Fruit fly (Drosophila melanogaster) whole organism, pupa: Measurements from ENCODE around the gene AstCC.

ENCODE experiments used
- CG10348 ChIP-seq: fragments of 200-800 bp; sonication (Bioruptor generic); IDR thresholded peaks from 2 replicates; pipeline ENCODE4 v1.3.6; 2022; ENCODE audit warnings: missing biosample characterization, missing genetic modification characterization
- CG12605 ChIP-seq: fragments of 200-800 bp; sonication (Bioruptor generic); IDR thresholded peaks from 2 replicates; pipeline ENCODE4 v1.3.6; 2022; ENCODE audit warnings: missing biosample characterization, missing genetic modification characterization
- CG13204 ChIP-seq: fragments of 200-800 bp; sonication (Bioruptor generic); optimal IDR thresholded peaks from 2 replicates; lab custom pipeline; 2018; ENCODE audit warnings: missing biosample characterization, mild to moderate bottlenecking, missing genetic modification characterization, moderate library complexity
- CG14655 ChIP-seq: fragments of 200-800 bp; sonication (Bioruptor generic); optimal IDR thresholded peaks from 3 replicates; lab custom pipeline; 2017; ENCODE audit warnings: mild to moderate bottlenecking, missing biosample characterization, missing genetic modification reagents, missing genetic modification characterization
- CG15710 ChIP-seq: fragments of 200-800 bp; sonication (Bioruptor generic); optimal IDR thresholded peaks from 2 replicates; lab custom pipeline; 2018; ENCODE audit warnings: missing biosample characterization, mild to moderate bottlenecking, missing genetic modification characterization, moderate library complexity
- CG17806 ChIP-seq: fragments of 200-800 bp; sonication (Bioruptor generic); optimal IDR thresholded peaks from 2 replicates; lab custom pipeline; 2018; ENCODE audit warnings: missing biosample characterization, mild to moderate bottlenecking, missing genetic modification characterization, moderate library complexity
- CG32121 ChIP-seq: fragments of 200-800 bp; sonication (Bioruptor generic); IDR thresholded peaks from 2 replicates; pipeline ENCODE4 v1.3.6; 2022; ENCODE audit warnings: missing biosample characterization, missing genetic modification characterization
- CG34367 ChIP-seq: fragments of 200-800 bp; sonication (Bioruptor generic); optimal IDR thresholded peaks from 2 replicates; lab custom pipeline; 2018; ENCODE audit warnings: missing biosample characterization, mild to moderate bottlenecking, missing genetic modification characterization
- CG4496 ChIP-seq: fragments of 200-800 bp; sonication (Bioruptor generic); IDR thresholded peaks from 3 replicates; pipeline ENCODE4 v1.3.6; 2022; ENCODE audit warnings: missing biosample characterization, missing genetic modification characterization
- CG8159 ChIP-seq: fragments of 200-800 bp; sonication (Bioruptor generic); optimal IDR thresholded peaks from 3 replicates; lab custom pipeline; 2018; ENCODE audit warnings: missing biosample characterization, mild to moderate bottlenecking, missing genetic modification characterization, moderate library complexity
- CG8301 ChIP-seq: fragments of 200-800 bp; sonication (Bioruptor generic); optimal IDR thresholded peaks from 2 replicates; lab custom pipeline; 2018; ENCODE audit warnings: missing biosample characterization, mild to moderate bottlenecking, missing genetic modification characterization
- CG9948 ChIP-seq: fragments of 200-800 bp; sonication (Bioruptor generic); optimal IDR thresholded peaks from 2 replicates; lab custom pipeline; 2018; ENCODE audit warnings: missing biosample characterization, mild to moderate bottlenecking, missing genetic modification characterization, moderate library complexity
- D1 ChIP-seq: fragments of 200-800 bp; sonication (Bioruptor generic); optimal IDR thresholded peaks from 2 replicates; lab custom pipeline; 2018; ENCODE audit warnings: missing biosample characterization, mild to moderate bottlenecking, missing genetic modification characterization, moderate library complexity
- EcR ChIP-seq: fragments of 200-800 bp; sonication (Bioruptor generic); optimal IDR thresholded peaks from 3 replicates; lab custom pipeline; 2019; ENCODE audit warnings: missing biosample characterization, missing genetic modification characterization, mild to moderate bottlenecking, moderate library complexity, missing genetic modification reagents
- Ets98B ChIP-seq: fragments of 200-800 bp; sonication (Bioruptor generic); IDR thresholded peaks from 2 replicates; pipeline ENCODE4 v1.3.6; 2022; ENCODE audit warnings: missing biosample characterization, missing genetic modification characterization
- Pif1A ChIP-seq: fragments of 200-800 bp; sonication (Bioruptor generic); optimal IDR thresholded peaks from 3 replicates; lab custom pipeline; 2016; ENCODE audit warnings: missing biosample characterization, missing genetic modification characterization
- Pif1B ChIP-seq: fragments of 200-800 bp; sonication (Bioruptor generic); optimal IDR thresholded peaks from 3 replicates; lab custom pipeline; 2016; ENCODE audit warnings: missing biosample characterization, missing genetic modification characterization
- Snoo ChIP-seq: fragments of 200-800 bp; sonication (Bioruptor generic); optimal IDR thresholded peaks from 3 replicates; lab custom pipeline; 2017; ENCODE audit warnings: missing biosample characterization, mild to moderate bottlenecking, missing genetic modification characterization, inconsistent platforms
- fd96Ca ChIP-seq: fragments of 200-800 bp; sonication (Bioruptor generic); IDR thresholded peaks from 3 replicates; pipeline ENCODE4 v1.3.6; 2022; ENCODE audit warnings: missing biosample characterization, missing genetic modification characterization
- gl ChIP-seq: fragments of 200-800 bp; sonication (Bioruptor generic); optimal IDR thresholded peaks from 2 replicates; lab custom pipeline; 2018; ENCODE audit warnings: missing biosample characterization, mild to moderate bottlenecking, missing genetic modification characterization
- rn ChIP-seq: fragments of 200-800 bp; sonication (Bioruptor generic); IDR thresholded peaks from 2 replicates; pipeline ENCODE4 v1.3.6; 2022; ENCODE audit warnings: missing biosample characterization, missing genetic modification characterization

AstCC gene

DNA sequence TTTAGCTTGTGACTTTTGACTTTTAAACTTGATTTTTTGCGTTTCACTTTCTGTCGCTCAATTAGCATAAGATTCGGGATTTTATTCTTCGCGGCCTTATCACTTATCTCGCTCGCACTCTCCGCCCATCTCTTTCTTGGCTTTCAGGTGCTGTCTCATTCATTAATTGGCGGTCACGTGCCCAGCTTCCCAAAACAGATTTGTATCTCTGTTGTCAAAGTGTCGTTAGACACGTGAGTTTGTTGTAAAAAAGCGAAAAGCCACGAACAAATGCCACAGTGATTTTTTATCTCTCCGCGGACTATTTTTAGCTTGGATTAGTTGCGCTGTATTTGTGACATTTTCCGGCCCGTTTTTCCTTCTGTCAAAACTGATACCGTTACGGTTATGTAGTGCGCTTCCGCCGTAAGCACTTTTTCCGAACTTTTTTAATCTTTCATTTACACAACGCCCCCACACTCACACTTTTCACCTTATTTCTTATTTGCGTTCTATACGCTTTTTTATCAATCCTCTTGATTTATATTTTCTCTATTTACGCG lies 28.2 kb downstream of the AstCC start:
- TF ChIP-seq CG8159 (tag; lab: Kevin White, UChicago) (no peak), CG34367 (tag; lab: Kevin White, UChicago) (no peak), CG4496 (GFP tag; lab: Robert Waterston, UW) (no peak), fd96Ca (no peak), rn (GFP tag; lab: Robert Waterston, UW) (no peak), CG12605 (GFP tag; lab: Robert Waterston, UW) (no peak), CG17806 (tag; lab: Kevin White, UChicago) (no peak), CG9948 (tag; lab: Kevin White, UChicago) (no peak), Pif1A (no peak), CG14655 (GFP tag; lab: Kevin White, UChicago) (no peak), CG13204 (no peak), CG15710 (no peak), CG10348 (no peak), CG8301 (tag; lab: Kevin White, UChicago) (no peak), Ets98B (no peak), Pif1B (GFP tag; lab: Kevin White, UChicago) (no peak), CG32121 (GFP tag; lab: Robert Waterston, UW) (no peak), EcR (no peak)

DNA sequence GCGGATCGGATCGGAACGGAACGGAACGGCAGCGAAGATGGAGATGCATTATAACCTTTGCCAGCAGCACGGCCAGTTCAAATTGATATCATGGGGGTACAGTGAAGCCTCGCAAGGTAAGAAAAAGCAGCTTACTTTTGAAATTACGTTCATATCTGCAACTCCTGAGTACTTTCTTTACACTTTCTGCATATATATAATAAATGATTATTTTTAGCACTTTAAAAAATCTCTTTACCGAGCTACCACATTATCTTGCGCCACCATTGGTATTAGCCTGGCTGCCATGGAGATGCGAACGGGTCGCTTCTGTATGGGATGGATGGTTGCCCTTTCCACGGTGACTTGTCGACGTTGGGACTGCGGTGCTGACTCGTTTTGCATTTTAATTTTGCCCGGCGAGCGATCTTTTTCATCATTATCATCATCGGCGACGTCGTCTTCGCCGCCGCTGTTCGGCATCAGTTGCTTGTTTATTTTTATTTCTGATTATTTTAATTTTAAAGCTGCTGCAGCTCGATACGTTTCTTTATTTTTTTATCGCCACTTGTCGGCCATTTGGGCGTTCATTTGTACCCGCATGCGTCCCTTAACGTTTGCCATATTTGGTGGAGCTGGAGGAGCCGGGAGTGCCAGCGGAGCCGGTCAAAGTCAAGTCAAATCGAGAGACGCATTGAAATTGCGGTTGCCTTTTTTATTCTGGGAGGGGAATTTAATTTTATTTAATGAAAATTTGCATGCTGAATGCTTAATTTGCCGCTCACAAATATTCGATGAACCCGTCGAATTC lies 31.8 kb downstream of the AstCC start:
- peak; percentile 92 for TF ChIP-seq CG15710
- TF ChIP-seq CG8301 (tag; lab: Kevin White, UChicago): peak; percentile 62
- peak; percentile 78 for TF ChIP-seq CG4496 (GFP tag; lab: Robert Waterston, UW)
- peak; percentile 69 for TF ChIP-seq gl (tag; lab: Kevin White, UChicago)
- peak; percentile 75 for TF ChIP-seq CG14655 (GFP tag; lab: Kevin White, UChicago)
- TF ChIP-seq CG13204: peak; percentile 95
- peak; percentile 71 for TF ChIP-seq Ets98B
- TF ChIP-seq Pif1A: peak; percentile 78
- TF ChIP-seq D1 (tag; lab: Kevin White, UChicago): peak; percentile 25
- TF ChIP-seq CG32121 (GFP tag; lab: Robert Waterston, UW): no peak; the same call in 1 of the 2 replicates
- peak; percentile 85 for TF ChIP-seq EcR
- peak; percentile 90 for TF ChIP-seq Snoo
- TF ChIP-seq CG12605 (GFP tag; lab: Robert Waterston, UW): 0 out of 2 replicates have a peak, but pooled peaks have one; percentile 45
- TF ChIP-seq fd96Ca: peak; percentile 84
- TF ChIP-seq Pif1B (GFP tag; lab: Kevin White, UChicago): peak; percentile 91
- no peak for TF ChIP-seq CG10348
- TF ChIP-seq rn (GFP tag; lab: Robert Waterston, UW): peak; percentile 78; the same call in 1 of the 2 replicates
- peak; percentile 77 for TF ChIP-seq CG34367 (tag; lab: Kevin White, UChicago)
- TF ChIP-seq CG8159 (tag; lab: Kevin White, UChicago): peak; percentile 91
- TF ChIP-seq CG9948 (tag; lab: Kevin White, UChicago): peak; percentile 84
- peak; percentile 84 for TF ChIP-seq CG17806 (tag; lab: Kevin White, UChicago)

dm6 chr2L:11052493-11052788 lies 32.6 kb downstream of the AstCC start:
- TF ChIP-seq CG34367 (tag; lab: Kevin White, UChicago) (peak; percentile 51), CG15710 (peak; percentile 83), Snoo (no peak), CG8159 (tag; lab: Kevin White, UChicago) (peak; percentile 86), CG8301 (tag; lab: Kevin White, UChicago) (peak; percentile 27), Pif1B (GFP tag; lab: Kevin White, UChicago) (no peak), Pif1A (peak; percentile 88), gl (tag; lab: Kevin White, UChicago) (peak; percentile 32), CG14655 (GFP tag; lab: Kevin White, UChicago) (peak; percentile 53), CG10348 (no peak), CG13204 (no peak), EcR (no peak), CG4496 (GFP tag; lab: Robert Waterston, UW) (peak; percentile 17; the same call in 1 of the 3 replicates), CG12605 (GFP tag; lab: Robert Waterston, UW) (no peak), Ets98B (no peak), fd96Ca (no peak), CG32121 (GFP tag; lab: Robert Waterston, UW) (no peak), CG17806 (tag; lab: Kevin White, UChicago) (peak; percentile 82), D1 (tag; lab: Kevin White, UChicago) (peak; percentile 67), rn (GFP tag; lab: Robert Waterston, UW) (no peak), CG9948 (tag; lab: Kevin White, UChicago) (peak; percentile 80)

- TF ChIP-seq CG9948 (tag; lab: Kevin White, UChicago): peak; percentile 15
- no peak for TF ChIP-seq CG32121 (GFP tag; lab: Robert Waterston, UW)
- no peak for TF ChIP-seq D1 (tag; lab: Kevin White, UChicago)
- peak; percentile 54 for TF ChIP-seq CG15710
- TF ChIP-seq CG12605 (GFP tag; lab: Robert Waterston, UW): no peak
- TF ChIP-seq CG14655 (GFP tag; lab: Kevin White, UChicago): no peak
- TF ChIP-seq CG17806 (tag; lab: Kevin White, UChicago): peak; percentile 29
- peak; percentile 58 for TF ChIP-seq CG8159 (tag; lab: Kevin White, UChicago)
- TF ChIP-seq Pif1B (GFP tag; lab: Kevin White, UChicago): no peak
- peak; percentile 74 for TF ChIP-seq Pif1A
- no peak for TF ChIP-seq fd96Ca
- TF ChIP-seq CG13204: no peak
- no peak for TF ChIP-seq gl (tag; lab: Kevin White, UChicago)
- no peak for TF ChIP-seq rn (GFP tag; lab: Robert Waterston, UW)
- no peak for TF ChIP-seq CG8301 (tag; lab: Kevin White, UChicago)
- TF ChIP-seq CG34367 (tag; lab: Kevin White, UChicago): peak; percentile 13
- 0 out of 3 replicates have a peak, but pooled peaks have one; percentile 11 for TF ChIP-seq CG4496 (GFP tag; lab: Robert Waterston, UW)
- TF ChIP-seq EcR: peak; percentile 27
- TF ChIP-seq CG10348: no peak
- no peak for TF ChIP-seq Snoo
- no peak for TF ChIP-seq Ets98B
These were observed 33.2 kb downstream of the AstCC start for dm6 chr2L:11051644-11052492.
